Worm (Caenorhabditis elegans) whole organism, L1 larva: ENCODE results near the gene ctsa-2.

ENCODE experiments used
- elt-3 ChIP-seq, 6 experiments: fragments of 150-350 bp in 1 of 6; sonication (generic microtip); optimal IDR thresholded peaks; 2 replicates each; lab custom pipeline; 2017 to 2018; ENCODE audit warnings: missing biosample characterization in 6 of 6, missing genetic modification characterization in 6 of 6, inconsistent platforms in 1 of 6
- unc-62 ChIP-seq: fragments of 150-350 bp; optimal IDR thresholded peaks from 2 replicates; lab custom pipeline; 2014; ENCODE audit warnings: missing biosample characterization, missing genetic modification reagents, missing genetic modification characterization
- zip-4 ChIP-seq: fragments of 200-800 bp; sonication (Bioruptor generic); optimal IDR thresholded peaks from 2 replicates; lab custom pipeline; 2018; ENCODE audit warnings: mild to moderate bottlenecking, missing genetic modification characterization, moderate library complexity, missing compliant biosample characterization
- ztf-11 ChIP-seq, 2 experiments: sonication (generic microtip); optimal IDR thresholded peaks; 2 replicates each; lab custom pipeline; 2016 to 2017; ENCODE audit warnings: missing genetic modification characterization in 2 of 2, missing biosample characterization in 1 of 2, missing compliant biosample characterization in 1 of 2
- ztf-4 ChIP-seq: fragments of 150-350 bp; optimal IDR thresholded peaks from 2 replicates; lab custom pipeline; 2014; ENCODE audit warnings: missing biosample characterization, missing genetic modification characterization

ce11 chrX:6410177-6410765 lies 20.1 kb downstream of the ctsa-2 start, which contains the start of gene mup-2:
- TF ChIP-seq elt-3 (tag; optimal IDR thresholded peaks at IDR 0.05; lab: Kevin White, UChicago) (no peak), ztf-4 (tag; lab: Kevin White, UChicago) (peak; percentile 7), zip-4 (GFP tag; lab: Kevin White, UChicago) (no peak), unc-62 (GFP tag; lab: Kevin White, UChicago) (no peak), ztf-11 (tag; optimal IDR thresholded peaks at IDR 0.05; lab: Kevin White, UChicago) (no peak)
